Worm (Caenorhabditis elegans) whole organism, early embryonic: ENCODE data around the gene C32B5.15.
"Not testable (repeated sequence)": the region's sequence is repeated elsewhere in the genome, so short reads cannot be mapped to it uniquely, and the experiment has no call there.

Source experiments
- B0310.2 ChIP-seq: sonication (generic microtip); optimal IDR thresholded peaks from 2 replicates; lab custom pipeline; 2016; ENCODE audit warnings: mild to moderate bottlenecking, missing genetic modification characterization, missing compliant biosample characterization
- F13C5.2 ChIP-seq: sonication (generic microtip); optimal IDR thresholded peaks from 2 replicates; lab custom pipeline; 2017; ENCODE audit warnings: mild to moderate bottlenecking, missing genetic modification characterization, inconsistent platforms, missing compliant biosample characterization
- aly-1 ChIP-seq: sonication (generic microtip); optimal IDR thresholded peaks from 2 replicates; lab custom pipeline; 2016; ENCODE audit warnings: missing genetic modification characterization, missing compliant biosample characterization
- ama-1 ChIP-seq: fragments of 150-350 bp; optimal IDR thresholded peaks from 2 replicates; lab custom pipeline; 2014
- ceh-13 ChIP-seq: fragments of 200-800 bp; sonication (Bioruptor generic); optimal IDR thresholded peaks from 2 replicates; lab custom pipeline; 2018; ENCODE audit warnings: mild to moderate bottlenecking, missing genetic modification characterization, missing compliant biosample characterization
- ceh-36 ChIP-seq: sonication (generic microtip); optimal IDR thresholded peaks from 2 replicates; lab custom pipeline; 2016; ENCODE audit warnings: missing genetic modification characterization, inconsistent platforms, missing compliant biosample characterization
- ets-7 ChIP-seq: sonication (generic microtip); optimal IDR thresholded peaks from 2 replicates; lab custom pipeline; 2016; ENCODE audit warnings: missing genotype, missing genetic modification characterization, missing compliant biosample characterization
- flt-1 ChIP-seq: fragments of 200-800 bp; sonication (Bioruptor generic); IDR thresholded peaks from 2 replicates; pipeline ENCODE4 v1.3.6; 2022; ENCODE audit warnings: missing genetic modification characterization, missing compliant biosample characterization
- hmbx-1 ChIP-seq: sonication (generic microtip); optimal IDR thresholded peaks from 2 replicates; lab custom pipeline; 2016; ENCODE audit warnings: mild to moderate bottlenecking, missing genetic modification characterization, missing compliant biosample characterization
- hmg-4 ChIP-seq: fragments of 200-800 bp; sonication (Bioruptor generic); optimal IDR thresholded peaks from 2 replicates; lab custom pipeline; 2018; ENCODE audit warnings: mild to moderate bottlenecking, missing genetic modification characterization, missing compliant biosample characterization
- hnd-1 ChIP-seq: sonication (generic microtip); optimal IDR thresholded peaks from 2 replicates; lab custom pipeline; 2016; ENCODE audit warnings: missing genetic modification characterization, missing compliant biosample characterization
- pes-1 ChIP-seq: fragments of 200-800 bp; sonication (Bioruptor generic); IDR thresholded peaks from 2 replicates; pipeline ENCODE4 v1.3.6; 2022; ENCODE audit warnings: missing genetic modification reagents, missing genetic modification characterization, missing compliant biosample characterization
- scrt-1 ChIP-seq: fragments of 200-800 bp; sonication (Bioruptor generic); IDR thresholded peaks from 2 replicates; pipeline ENCODE4 v1.3.6; 2022; ENCODE audit warnings: missing genetic modification characterization, missing compliant biosample characterization
- sea-1 ChIP-seq: fragments of 200-800 bp; sonication (Bioruptor generic); conservative IDR thresholded peaks from 2 replicates; pipeline ENCODE4 v1.3.6; 2022; ENCODE audit warnings: missing genetic modification characterization, missing compliant biosample characterization
- tbx-11 ChIP-seq: fragments of 200-800 bp; sonication (Bioruptor generic); IDR thresholded peaks from 2 replicates; pipeline ENCODE4 v1.3.6; 2022; ENCODE audit warnings: missing genetic modification characterization, missing compliant biosample characterization
- tbx-37 ChIP-seq: fragments of 200-800 bp; sonication (Bioruptor generic); conservative IDR thresholded peaks from 2 replicates; pipeline ENCODE4 v1.3.6; 2022; ENCODE audit warnings: missing genetic modification reagents, missing genetic modification characterization, missing compliant biosample characterization
- tra-4 ChIP-seq: sonication (generic microtip); optimal IDR thresholded peaks from 2 replicates; lab custom pipeline; 2017; ENCODE audit warnings: missing genetic modification characterization, missing compliant biosample characterization

Gene C32B5.15

ce11 chrII:985703-986102 lies 13.0 kb upstream of the C32B5.15 start, which contains the start of gene fbxc-40:
Gene fbxc-40, plus strand, starts transcription at chrII:986003.
- TF ChIP-seq hmg-4 (GFP tag; lab: Kevin White, UChicago); pes-1 (GFP tag; lab: Robert Waterston, UW); hmbx-1 (tag; lab: Kevin White, UChicago): not testable (repeated sequence)

ce11 chrII:982842-983241 lies 10.1 kb upstream of the C32B5.15 start, which contains the start of gene srh-274:
Gene srh-274, plus strand, starts transcription at chrII:983142.
- TF ChIP-seq ceh-36 (tag; lab: Kevin White, UChicago) = no peak
- TF ChIP-seq tra-4 (tag; lab: Kevin White, UChicago) = no peak
- TF ChIP-seq ets-7 (tag; lab: Kevin White, UChicago) = no peak
- no peak for TF ChIP-seq flt-1 (GFP tag; lab: Robert Waterston, UW)
- no peak for TF ChIP-seq hmbx-1 (tag; lab: Kevin White, UChicago)
- TF ChIP-seq pes-1 (GFP tag; lab: Robert Waterston, UW) = no peak
- no peak for TF ChIP-seq F13C5.2 (tag; lab: Kevin White, UChicago)
- TF ChIP-seq ama-1 (lab: Kevin White, UChicago) = no peak
- no peak for TF ChIP-seq tbx-11 (GFP tag; lab: Robert Waterston, UW)
- TF ChIP-seq aly-1 (tag; lab: Kevin White, UChicago) = no peak
- no peak for TF ChIP-seq sea-1 (GFP tag; lab: Robert Waterston, UW)
- no peak for TF ChIP-seq hmg-4 (GFP tag; lab: Kevin White, UChicago)

- TF ChIP-seq F13C5.2 (tag; lab: Kevin White, UChicago) (no peak), hmbx-1 (tag; lab: Kevin White, UChicago) (no peak), ceh-13 (GFP tag; lab: Kevin White, UChicago) (no peak), tbx-11 (GFP tag; lab: Robert Waterston, UW) (no peak), pes-1 (GFP tag; lab: Robert Waterston, UW) (no peak), flt-1 (GFP tag; lab: Robert Waterston, UW) (no peak), ceh-36 (tag; lab: Kevin White, UChicago) (no peak)
Observed at ce11 chrII:979135-979534, 6.4 kb upstream of the C32B5.15 start, which contains the start of the genes fbxc-17 and fbxc-15. Gene fbxc-17, minus strand, starts transcription at chrII:979235. Gene fbxc-15, plus strand, starts transcription at chrII:979423.

ce11 chrII:973999-974398 lies 1.2 kb upstream of the C32B5.15 start, which contains the start of gene fbxc-14:
Gene fbxc-14, plus strand, starts transcription at chrII:974299.
- TF ChIP-seq ceh-36 (tag; lab: Kevin White, UChicago) = no peak
- no peak for TF ChIP-seq tbx-37 (GFP tag; lab: Robert Waterston, UW)
- no peak for TF ChIP-seq sea-1 (GFP tag; lab: Robert Waterston, UW)
- no peak for TF ChIP-seq tbx-11 (GFP tag; lab: Robert Waterston, UW)
- TF ChIP-seq pes-1 (GFP tag; lab: Robert Waterston, UW) = no peak
- no peak for TF ChIP-seq hnd-1 (tag; lab: Kevin White, UChicago)
- no peak for TF ChIP-seq tra-4 (tag; lab: Kevin White, UChicago)
- TF ChIP-seq ets-7 (tag; lab: Kevin White, UChicago) = no peak

- TF ChIP-seq scrt-1; tbx-37 (GFP tag; lab: Robert Waterston, UW); sea-1 (GFP tag; lab: Robert Waterston, UW): not testable (repeated sequence)
Observed at ce11 chrII:968106-968505, 4.6 kb downstream of the C32B5.15 start, which contains the start of gene C32B5.6. Gene C32B5.6, plus strand, starts transcription at chrII:968406.

ce11 chrII:966962-967361 lies 5.8 kb downstream of the C32B5.15 start, which contains the start of gene fbxc-18:
Gene fbxc-18, minus strand, starts transcription at chrII:967062.
- TF ChIP-seq B0310.2, ceh-36, hnd-1 (tag; lab: Kevin White, UChicago): not testable (repeated sequence)

ce11 chrII:961961-962360 lies 10.8 kb downstream of the C32B5.15 start, which contains the start of gene C32B5.13:
Gene C32B5.13, minus strand, starts transcription at chrII:962061.
- TF ChIP-seq ets-7 (tag; lab: Kevin White, UChicago) = no peak

- TF ChIP-seq hmg-4 (GFP tag; lab: Kevin White, UChicago) (peak; percentile 6), sea-1 (GFP tag; lab: Robert Waterston, UW) (no peak), ama-1 (lab: Kevin White, UChicago) (no peak), ets-7 (tag; lab: Kevin White, UChicago) (no peak), ceh-36 (tag; lab: Kevin White, UChicago) (no peak), F13C5.2 (tag; lab: Kevin White, UChicago) (no peak)
Observed at ce11 chrII:960218-960617, 12.5 kb downstream of the C32B5.15 start, which contains the start of the genes C32B5.18 and C32B5.7. Gene C32B5.18, plus strand, starts transcription at chrII:960518. Gene C32B5.7, plus strand, starts transcription at chrII:960528.

- TF ChIP-seq tbx-37 (GFP tag; lab: Robert Waterston, UW) = no peak
- no peak for TF ChIP-seq pes-1 (GFP tag; lab: Robert Waterston, UW)
- no peak for TF ChIP-seq flt-1 (GFP tag; lab: Robert Waterston, UW)
- no peak for TF ChIP-seq hmbx-1 (tag; lab: Kevin White, UChicago)
- TF ChIP-seq aly-1 (tag; lab: Kevin White, UChicago) = no peak
- TF ChIP-seq hnd-1 (tag; lab: Kevin White, UChicago) = no peak
- TF ChIP-seq ama-1 (lab: Kevin White, UChicago) = no peak
- no peak for TF ChIP-seq ceh-13 (GFP tag; lab: Kevin White, UChicago)
- no peak for TF ChIP-seq ets-7 (tag; lab: Kevin White, UChicago)
- TF ChIP-seq sea-1 (GFP tag; lab: Robert Waterston, UW) = no peak
- no peak for TF ChIP-seq F13C5.2 (tag; lab: Kevin White, UChicago)
- TF ChIP-seq tbx-11 (GFP tag; lab: Robert Waterston, UW) = no peak
- TF ChIP-seq hmg-4 (GFP tag; lab: Kevin White, UChicago) = no peak
- TF ChIP-seq B0310.2 (tag; lab: Kevin White, UChicago) = no peak
- TF ChIP-seq ceh-36 (tag; lab: Kevin White, UChicago) = no peak
Observed at ce11 chrII:958618-959017, 14.1 kb downstream of the C32B5.15 start, which contains the start of gene sdz-4. Gene sdz-4, plus strand, starts transcription at chrII:958918.
